Worm (Caenorhabditis elegans) whole organism, mixed stage, embryonic: ENCODE results near the gene hpa-1.

Experiments used
- bed-3 ChIP-seq: fragments of 200-800 bp; sonication (Bioruptor generic); optimal IDR thresholded peaks from 3 replicates; lab custom pipeline; 2018; ENCODE audit warnings: mild to moderate bottlenecking, missing genetic modification characterization, moderate library complexity, missing compliant biosample characterization
- blmp-1 ChIP-seq: fragments of 150-350 bp; optimal IDR thresholded peaks from 2 replicates; lab custom pipeline; 2014; ENCODE audit warnings: missing biosample characterization, missing genetic modification characterization
- ceh-39 ChIP-seq: fragments of 150-350 bp; optimal IDR thresholded peaks from 2 replicates; lab custom pipeline; 2014; ENCODE audit warnings: missing biosample characterization, missing genetic modification characterization
- ceh-43 ChIP-seq: fragments of 200-800 bp; sonication (Bioruptor generic); optimal IDR thresholded peaks from 2 replicates; lab custom pipeline; 2018; ENCODE audit warnings: mild to moderate bottlenecking, missing genetic modification characterization, moderate library complexity, missing compliant biosample characterization
- ceh-83 ChIP-seq: fragments of 200-800 bp; sonication (Bioruptor generic); optimal IDR thresholded peaks from 2 replicates; lab custom pipeline; 2018; ENCODE audit warnings: mild to moderate bottlenecking, missing genetic modification characterization, missing compliant biosample characterization
- ces-1 ChIP-seq: fragments of 150-350 bp; optimal IDR thresholded peaks from 2 replicates; lab custom pipeline; 2014; ENCODE audit warnings: missing biosample characterization, missing genetic modification reagents, missing genetic modification characterization
- cnd-1 ChIP-seq: fragments of 200-800 bp; sonication (Bioruptor generic); optimal IDR thresholded peaks from 2 replicates; lab custom pipeline; 2018; ENCODE audit warnings: mild to moderate bottlenecking, missing genetic modification characterization, missing compliant biosample characterization
- drap-1 ChIP-seq: fragments of 200-800 bp; sonication (Bioruptor generic); optimal IDR thresholded peaks from 3 replicates; lab custom pipeline; 2018; ENCODE audit warnings: mild to moderate bottlenecking, missing genetic modification characterization, missing compliant biosample characterization
- elt-1 ChIP-seq: sonication (generic microtip); optimal IDR thresholded peaks from 2 replicates; lab custom pipeline; 2017; ENCODE audit warnings: missing genetic modification characterization, mild to moderate bottlenecking, missing compliant biosample characterization, antibody characterized with exemption, moderate library complexity, borderline replicate concordance; ENCODE audit not compliant: insufficient read depth
- elt-3 ChIP-seq: fragments of 150-350 bp; optimal IDR thresholded peaks from 2 replicates; lab custom pipeline; 2014; ENCODE audit warnings: missing biosample characterization, missing genetic modification characterization
- flh-1 ChIP-seq: fragments of 200-800 bp; sonication (Bioruptor generic); optimal IDR thresholded peaks from 2 replicates; lab custom pipeline; 2018; ENCODE audit warnings: mild to moderate bottlenecking, missing genetic modification characterization, moderate library complexity, missing compliant biosample characterization
- ham-2 ChIP-seq: fragments of 200-800 bp; sonication (Bioruptor generic); optimal IDR thresholded peaks from 2 replicates; lab custom pipeline; 2018; ENCODE audit warnings: mild to moderate bottlenecking, missing genetic modification characterization, missing compliant biosample characterization
- hlh-1 ChIP-seq: fragments of 150-350 bp; optimal IDR thresholded peaks from 2 replicates; lab custom pipeline; 2014; ENCODE audit warnings: missing biosample characterization, missing genetic modification reagents, missing genetic modification characterization
- lin-13 ChIP-seq: fragments of 150-350 bp; optimal IDR thresholded peaks from 2 replicates; lab custom pipeline; 2014; ENCODE audit warnings: missing biosample characterization, missing genetic modification characterization
- lin-32 ChIP-seq: fragments of 200-800 bp; sonication (Bioruptor generic); optimal IDR thresholded peaks from 2 replicates; lab custom pipeline; 2018; ENCODE audit warnings: mild to moderate bottlenecking, missing genetic modification characterization, missing compliant biosample characterization
- lsy-2 ChIP-seq: fragments of 150-350 bp; optimal IDR thresholded peaks from 2 replicates; lab custom pipeline; 2014; ENCODE audit warnings: missing biosample characterization, missing genetic modification characterization
- mab-5 ChIP-seq: fragments of 150-350 bp; optimal IDR thresholded peaks from 2 replicates; lab custom pipeline; 2014; ENCODE audit warnings: missing biosample characterization, missing genetic modification characterization
- mep-1 ChIP-seq: fragments of 150-350 bp; optimal IDR thresholded peaks from 2 replicates; lab custom pipeline; 2017; ENCODE audit warnings: missing biosample characterization, missing genetic modification reagents, missing genetic modification characterization, inconsistent platforms
- mls-2 ChIP-seq: sonication (generic microtip); optimal IDR thresholded peaks from 2 replicates; lab custom pipeline; 2016; ENCODE audit warnings: mild to moderate bottlenecking, missing genetic modification characterization, moderate library complexity, missing compliant biosample characterization
- nhr-12 ChIP-seq: fragments of 150-350 bp; optimal IDR thresholded peaks from 2 replicates; lab custom pipeline; 2014; ENCODE audit warnings: missing biosample characterization, missing genetic modification characterization
- nhr-237 ChIP-seq: fragments of 150-350 bp; optimal IDR thresholded peaks from 2 replicates; lab custom pipeline; 2014; ENCODE audit warnings: missing biosample characterization, missing genetic modification characterization
- nhr-28 ChIP-seq: fragments of 150-350 bp; optimal IDR thresholded peaks from 2 replicates; lab custom pipeline; 2014; ENCODE audit warnings: missing biosample characterization, missing genetic modification characterization
- nhr-76 ChIP-seq: sonication (generic microtip); optimal IDR thresholded peaks from 2 replicates; lab custom pipeline; 2017; ENCODE audit warnings: missing biosample characterization, missing genetic modification characterization
- pha-4 ChIP-seq: fragments of 150-350 bp; optimal IDR thresholded peaks from 2 replicates; lab custom pipeline; 2018; ENCODE audit warnings: missing biosample characterization, missing genetic modification reagents, missing genetic modification characterization
- sem-2 ChIP-seq: fragments of 200-800 bp; sonication (Bioruptor generic); optimal IDR thresholded peaks from 2 replicates; lab custom pipeline; 2018; ENCODE audit warnings: mild to moderate bottlenecking, missing genetic modification characterization, missing compliant biosample characterization
- snpc-4 ChIP-seq: fragments of 150-350 bp; optimal IDR thresholded peaks from 2 replicates; lab custom pipeline; 2014; ENCODE audit warnings: missing biosample characterization, missing genetic modification characterization
- tbx-8 ChIP-seq: fragments of 200-800 bp; sonication (Bioruptor generic); optimal IDR thresholded peaks from 2 replicates; lab custom pipeline; 2018; ENCODE audit warnings: mild to moderate bottlenecking, missing genetic modification characterization, moderate library complexity, missing compliant biosample characterization
- unc-120 ChIP-seq: sonication (generic microtip); optimal IDR thresholded peaks from 2 replicates; lab custom pipeline; 2017; ENCODE audit warnings: missing genetic modification characterization, missing compliant biosample characterization; ENCODE audit not compliant: poor library complexity, severe bottlenecking
- unc-39 ChIP-seq: fragments of 150-350 bp; optimal IDR thresholded peaks from 2 replicates; lab custom pipeline; 2014; ENCODE audit warnings: missing biosample characterization, missing genetic modification characterization
- unc-62 ChIP-seq: fragments of 150-350 bp; optimal IDR thresholded peaks from 2 replicates; lab custom pipeline; 2014; ENCODE audit warnings: missing biosample characterization, missing genetic modification reagents, missing genetic modification characterization
- zip-8 ChIP-seq: fragments of 150-350 bp; optimal IDR thresholded peaks from 2 replicates; lab custom pipeline; 2014; ENCODE audit warnings: missing biosample characterization, missing genetic modification characterization
- ztf-11 ChIP-seq: fragments of 150-350 bp; optimal IDR thresholded peaks from 2 replicates; lab custom pipeline; 2014; ENCODE audit warnings: missing biosample characterization, missing genetic modification characterization

The hpa-1 gene

DNA sequence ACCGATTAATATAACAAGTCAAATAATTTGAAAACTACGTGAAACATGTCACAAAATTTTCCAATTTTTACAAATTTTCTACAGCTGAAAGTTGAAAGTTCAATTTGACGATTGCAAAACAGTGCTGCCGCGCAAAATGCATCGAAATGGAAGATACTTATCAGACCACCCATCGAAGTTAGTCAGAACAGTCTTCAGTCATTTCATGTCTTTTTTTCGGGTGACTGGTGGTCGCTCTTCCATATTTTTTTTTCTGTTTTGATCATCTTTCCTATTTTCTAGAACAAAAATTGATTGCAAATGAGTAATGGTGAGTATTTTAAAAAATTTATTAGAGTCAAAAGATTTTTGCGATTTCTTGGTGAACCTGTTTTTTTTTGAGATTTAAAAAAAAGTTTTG is 14.2 kb upstream of the hpa-1 start, which contains the start of gene F38C2.1:
TSS of gene F38C2.1 (plus strand) at position 301 of the 400 bp plus-strand sequence.
- TF ChIP-seq elt-1 (no peak), mls-2 (tag; lab: Kevin White, UChicago) (no peak), lin-32 (GFP tag; lab: Kevin White, UChicago) (no peak), ceh-83 (GFP tag; lab: Kevin White, UChicago) (no peak), blmp-1 (tag; lab: Kevin White, UChicago) (no peak), zip-8 (no peak), elt-3 (tag; lab: Kevin White, UChicago) (no peak), ceh-43 (GFP tag; lab: Kevin White, UChicago) (no peak), unc-120 (no peak), bed-3 (no peak), nhr-237 (tag; lab: Kevin White, UChicago) (no peak), ceh-39 (tag; lab: Kevin White, UChicago) (no peak), sem-2 (GFP tag; lab: Kevin White, UChicago) (no peak)

- TF ChIP-seq drap-1 (GFP tag; lab: Kevin White, UChicago), result no peak
- TF ChIP-seq flh-1 (GFP tag; lab: Kevin White, UChicago), result no peak
- TF ChIP-seq mep-1 (tag; lab: Kevin White, UChicago), result no peak
- no peak for TF ChIP-seq lin-13
- no peak for TF ChIP-seq ceh-83 (GFP tag; lab: Kevin White, UChicago)
- no peak for TF ChIP-seq blmp-1 (tag; lab: Kevin White, UChicago)
- TF ChIP-seq ceh-39 (tag; lab: Kevin White, UChicago), result no peak
Measured at ce11 chrIV:16238555-16238954, 5.6 kb upstream of the hpa-1 start, which contains the start of gene srw-61. Gene srw-61 (minus strand): TSS chrIV:16238655.

DNA sequence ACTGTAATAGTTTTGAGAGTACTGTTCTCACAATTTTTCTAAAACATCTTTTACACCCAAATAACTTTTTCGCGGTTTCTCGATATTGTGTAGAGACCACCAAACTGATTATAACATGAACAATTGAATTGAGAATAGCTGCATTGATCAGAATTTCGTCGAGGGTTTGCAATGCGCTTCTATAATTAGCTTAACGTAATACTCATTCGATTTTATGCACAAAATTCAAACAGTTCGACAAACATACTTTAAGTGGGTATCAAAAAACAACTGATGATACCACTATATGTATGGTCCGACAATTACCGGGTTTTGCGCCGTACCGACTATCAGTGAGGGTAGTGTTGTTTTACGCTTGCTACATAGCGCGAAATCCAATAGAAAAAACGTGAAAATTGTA is 3.9 kb upstream of the hpa-1 start:
- TF ChIP-seq elt-1 (no peak), bed-3 (no peak), lin-13 (no peak), tbx-8 (GFP tag; lab: Kevin White, UChicago) (no peak), ham-2 (GFP tag; lab: Kevin White, UChicago) (no peak), ces-1 (no peak), ceh-39 (tag; lab: Kevin White, UChicago) (no peak), nhr-237 (tag; lab: Kevin White, UChicago) (no peak), ceh-43 (GFP tag; lab: Kevin White, UChicago) (no peak), zip-8 (no peak), nhr-28 (tag; lab: Kevin White, UChicago) (no peak), cnd-1 (tag; lab: Kevin White, UChicago) (no peak), ztf-11 (tag; lab: Kevin White, UChicago) (no peak), lsy-2 (tag; lab: Kevin White, UChicago) (no peak), blmp-1 (tag; lab: Kevin White, UChicago) (no peak), hlh-1 (tag; lab: Kevin White, UChicago) (no peak), nhr-12 (no peak), nhr-76 (tag; lab: Kevin White, UChicago) (no peak), sem-2 (GFP tag; lab: Kevin White, UChicago) (no peak)

DNA sequence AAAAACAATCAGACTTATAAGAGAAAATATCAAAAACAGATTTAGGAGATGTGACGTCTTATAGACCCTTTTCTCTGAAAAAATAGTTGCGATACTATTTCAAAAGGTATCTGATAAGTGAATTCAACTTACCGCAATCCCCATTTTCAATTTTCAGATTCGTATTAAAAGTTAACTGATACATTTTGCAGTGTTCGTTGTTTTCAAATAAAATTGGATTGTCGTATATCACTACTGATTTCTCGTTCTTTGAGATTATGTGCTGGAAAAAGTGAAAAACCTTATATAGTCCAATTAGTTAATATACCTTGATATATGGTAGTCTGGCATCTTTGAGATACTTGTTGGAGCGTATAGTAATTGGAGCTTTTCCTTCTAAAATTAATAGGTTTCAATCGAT is 2.5 kb downstream of the hpa-1 start:
- no peak for TF ChIP-seq ztf-11 (tag; lab: Kevin White, UChicago)
- TF ChIP-seq ces-1, result no peak
- TF ChIP-seq snpc-4 (tag; lab: Kevin White, UChicago), result no peak
- no peak for TF ChIP-seq lsy-2 (tag; lab: Kevin White, UChicago)

ce11 chrIV:16225747-16226146 is 7.2 kb downstream of the hpa-1 start, which contains the start of gene H25K10.4:
Gene H25K10.4 (plus strand): TSS chrIV:16226047.
- TF ChIP-seq nhr-12 (no peak), nhr-237 (tag; lab: Kevin White, UChicago) (no peak), mep-1 (tag; lab: Kevin White, UChicago) (no peak), ham-2 (GFP tag; lab: Kevin White, UChicago) (no peak), cnd-1 (tag; lab: Kevin White, UChicago) (no peak), mab-5 (tag; lab: Kevin White, UChicago) (no peak), ces-1 (no peak)

DNA sequence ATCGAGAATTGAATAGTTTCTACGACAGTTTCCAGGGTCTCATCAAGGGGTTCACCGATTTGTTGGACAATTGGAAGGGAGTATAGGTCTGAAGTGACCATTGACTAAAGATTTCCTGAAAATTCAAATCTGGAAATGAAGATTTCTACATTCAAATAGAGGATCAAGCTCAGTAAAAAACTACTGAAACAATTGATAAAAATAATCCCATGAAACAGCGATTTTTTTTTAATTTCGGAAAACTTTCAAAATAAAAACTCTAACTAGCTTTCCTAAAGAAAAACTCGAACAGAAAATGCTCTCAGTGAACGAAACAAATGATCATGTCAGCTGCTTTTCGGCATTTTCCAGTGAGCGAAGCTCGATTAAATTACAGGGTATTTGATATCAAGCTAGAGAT is 11.4 kb downstream of the hpa-1 start, which contains the start of gene srv-11:
TSS of gene srv-11 (minus strand) at position 101 of the 400 bp plus-strand sequence.
- TF ChIP-seq cnd-1 (tag; lab: Kevin White, UChicago) (no peak), unc-39 (no peak), ham-2 (GFP tag; lab: Kevin White, UChicago) (no peak), nhr-76 (tag; lab: Kevin White, UChicago) (no peak), ces-1 (no peak), zip-8 (no peak), unc-62 (no peak), lin-13 (no peak), elt-3 (tag; lab: Kevin White, UChicago) (no peak), drap-1 (GFP tag; lab: Kevin White, UChicago) (no peak), mls-2 (tag; lab: Kevin White, UChicago) (no peak), nhr-28 (tag; lab: Kevin White, UChicago) (no peak), unc-120 (no peak), pha-4 (no peak), mep-1 (tag; lab: Kevin White, UChicago) (no peak)
- TF ChIP-seq, all 35 proteins: peak for 0
